ENCODE assay signal across 3 fruit fly cellular contexts in the genomic region with DNA sequence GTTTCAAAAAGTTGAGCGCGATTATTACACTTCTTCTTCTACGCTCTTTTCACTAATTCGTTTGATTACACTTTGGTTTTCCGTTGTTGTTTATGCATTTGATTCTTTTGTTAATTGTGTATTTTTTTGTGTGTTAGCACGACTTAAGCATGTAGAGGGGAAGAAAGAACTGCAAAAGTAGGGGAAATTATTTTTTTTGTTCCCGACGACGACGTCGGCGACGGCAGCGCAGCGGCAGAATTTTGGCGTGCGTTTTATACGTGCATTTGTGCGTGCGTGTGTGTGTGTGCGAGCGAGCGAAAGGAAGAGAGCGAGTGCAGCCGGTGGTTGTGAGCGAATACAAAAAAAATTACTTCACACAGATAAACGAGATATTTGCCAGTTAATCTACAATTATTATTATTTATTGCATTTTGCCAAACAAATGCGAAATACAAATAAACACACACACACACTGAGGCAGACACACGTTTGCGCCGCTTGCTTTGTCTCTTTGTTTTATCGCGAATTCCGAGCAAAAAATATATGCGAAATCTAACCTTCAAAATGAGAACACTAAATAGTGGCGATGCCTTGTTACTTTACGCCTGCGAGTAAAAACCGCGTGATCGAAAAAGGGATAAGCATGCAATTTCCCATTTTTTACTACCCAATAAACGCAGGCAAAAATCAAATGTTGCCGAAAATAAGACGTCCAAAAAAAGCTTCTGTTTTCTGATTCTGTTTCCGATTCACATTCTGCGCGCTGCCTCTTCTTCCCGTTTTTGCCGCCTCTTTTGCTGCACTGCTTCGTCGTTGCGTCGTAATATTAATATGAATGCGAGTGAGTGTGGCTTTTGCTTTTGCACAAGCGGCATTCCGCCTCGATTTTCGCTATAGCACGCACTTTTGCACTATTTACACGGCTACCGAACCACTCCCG.
TF ChIP-seq lines count a peak whose summit lies in the region.

No protein-coding gene starts in this region.

TF ChIP-seq in whole organism, adult, 20 proteins besides CTCF, POLR2A, EP300 and RAD21 (continued from another document):
- no peak for TF ChIP-seq CG7101 (tag; optimal IDR thresholded peaks at IDR 0.05; lab: Kevin White, UChicago)

TF ChIP-seq in whole organism, embryonic, 481 proteins besides CTCF, POLR2A, EP300 and RAD21 (continued from another document):
- TF ChIP-seq Trl (optimal IDR thresholded peaks at IDR 0.05; lab: Kevin White, UChicago) (peak; percentile 35 to 53), Trl (GFP tag; optimal IDR thresholded peaks at IDR 0.05; lab: Kevin White, UChicago) (no peak), Adf1 (GFP tag; IDR thresholded peaks at IDR 0.05; lab: Robert Waterston, UW) (peak; percentile 84), CG16815 (GFP tag; optimal IDR thresholded peaks at IDR 0.05; lab: Kevin White, UChicago) (no peak), sqz (GFP tag; optimal IDR thresholded peaks at IDR 0.05; lab: Kevin White, UChicago) (peak; percentile 94), pros (GFP tag; optimal IDR thresholded peaks at IDR 0.05; lab: Kevin White, UChicago) (peak; percentile 73), CG9437 (GFP tag; optimal IDR thresholded peaks at IDR 0.05; lab: Kevin White, UChicago) (peak; percentile 79), bigmax (GFP tag; optimal IDR thresholded peaks at IDR 0.05; lab: Kevin White, UChicago) (peak; percentile 59), kah (GFP tag; optimal IDR thresholded peaks at IDR 0.05; lab: Kevin White, UChicago) (peak; percentile 86), cg (GFP tag; optimal IDR thresholded peaks at IDR 0.05; lab: Kevin White, UChicago) (peak; percentile 73), CG42726 (GFP tag; IDR thresholded peaks at IDR 0.05; lab: Robert Waterston, UW; ENCODE audit: partially characterized antibody) (no peak), Pdp1 (GFP tag; optimal IDR thresholded peaks at IDR 0.05; lab: Kevin White, UChicago) (peak in 1 of 2 experiments; percentile 25), chinmo (GFP tag; IDR thresholded peaks at IDR 0.05; lab: Robert Waterston, UW; ENCODE audit: partially characterized antibody) (peak; percentile 79; the same call in 1 of the 4 replicates), CG18011 (GFP tag; optimal IDR thresholded peaks at IDR 0.05; lab: Kevin White, UChicago) (no peak), Med (GFP tag; lab: Kevin White, UChicago) (peak; percentile 33), CG10321 (GFP tag; IDR thresholded peaks at IDR 0.05; lab: Robert Waterston, UW) (0 out of 2 replicates have a peak, but pooled peaks have one; percentile 1), Blimp-1 (GFP tag; optimal IDR thresholded peaks at IDR 0.05; lab: Kevin White, UChicago) (no peak), psq (GFP tag; optimal IDR thresholded peaks at IDR 0.05; lab: Kevin White, UChicago) (peak; percentile 72), Dll (GFP tag; IDR thresholded peaks at IDR 0.05; lab: Robert Waterston, UW; ENCODE audit: partially characterized antibody) (0 out of 4 replicates have a peak, but pooled peaks have one; percentile 12), fd102C (GFP tag; optimal IDR thresholded peaks at IDR 0.05; lab: Kevin White, UChicago) (no peak), kni (GFP tag; optimal IDR thresholded peaks at IDR 0.05; lab: Kevin White, UChicago) (no peak), vvl (GFP tag; IDR thresholded peaks at IDR 0.05; lab: Robert Waterston, UW) (0 out of 2 replicates have a peak, but pooled peaks have one; percentile 10), CG15011 (GFP tag; optimal IDR thresholded peaks at IDR 0.05; lab: Kevin White, UChicago) (no peak)

TF ChIP-seq in whole organism, prepupa, 60 proteins besides CTCF, POLR2A, EP300 and RAD21 (continued from another document):
- TF ChIP-seq Hr4 (GFP tag; optimal IDR thresholded peaks at IDR 0.05; lab: Kevin White, UChicago) (no peak), CG16779 (tag; optimal IDR thresholded peaks at IDR 0.05; lab: Kevin White, UChicago) (no peak), achi (GFP tag; optimal IDR thresholded peaks at IDR 0.05; lab: Kevin White, UChicago) (no peak), Ets96B (tag; optimal IDR thresholded peaks at IDR 0.05; lab: Kevin White, UChicago) (no peak), ss (GFP tag; optimal IDR thresholded peaks at IDR 0.05; lab: Kevin White, UChicago) (peak in 1 of 2 experiments; percentile 48), Gug (GFP tag; IDR thresholded peaks at IDR 0.05; lab: Robert Waterston, UW) (no peak), esn (GFP tag; optimal IDR thresholded peaks at IDR 0.05; lab: Kevin White, UChicago) (no peak), spab (GFP tag; optimal IDR thresholded peaks at IDR 0.05; lab: Kevin White, UChicago) (no peak), CG34406 (GFP tag; optimal IDR thresholded peaks at IDR 0.05; lab: Kevin White, UChicago) (no peak), Hr38 (GFP tag; optimal IDR thresholded peaks at IDR 0.05; lab: Kevin White, UChicago) (no peak), CG6792 (GFP tag; optimal IDR thresholded peaks at IDR 0.05; lab: Kevin White, UChicago) (no peak), Sox15 (GFP tag; optimal IDR thresholded peaks at IDR 0.05; lab: Kevin White, UChicago) (no peak), net (GFP tag; optimal IDR thresholded peaks at IDR 0.05; lab: Kevin White, UChicago) (no peak), CG9139 (GFP tag; optimal IDR thresholded peaks at IDR 0.05; lab: Kevin White, UChicago) (peak; percentile 3), CG11902 (GFP tag; optimal IDR thresholded peaks at IDR 0.05; lab: Kevin White, UChicago) (no peak), CG6163 (GFP tag; IDR thresholded peaks at IDR 0.05; lab: Robert Waterston, UW) (peak; percentile 35; the same call in 2 of the 3 replicates), eg (GFP tag; IDR thresholded peaks at IDR 0.05; lab: Robert Waterston, UW) (peak; percentile 45; the same call in 1 of the 3 replicates)
TF ChIP-seq in whole organism, prepupa: peak in this region for 8.
